Worm (Caenorhabditis elegans) whole organism, early embryonic: Measurements from ENCODE around the gene irld-48.
A peak's percentile ranks its signal among the peaks of the same experiment; 100 is the strongest.

Experiments
- B0310.2 ChIP-seq: sonication (generic microtip); optimal IDR thresholded peaks from 2 replicates; lab custom pipeline; 2016; ENCODE audit warnings: mild to moderate bottlenecking, missing genetic modification characterization, missing compliant biosample characterization
- F13C5.2 ChIP-seq: sonication (generic microtip); optimal IDR thresholded peaks from 2 replicates; lab custom pipeline; 2017; ENCODE audit warnings: mild to moderate bottlenecking, missing genetic modification characterization, inconsistent platforms, missing compliant biosample characterization
- aly-1 ChIP-seq: sonication (generic microtip); optimal IDR thresholded peaks from 2 replicates; lab custom pipeline; 2016; ENCODE audit warnings: missing genetic modification characterization, missing compliant biosample characterization
- ama-1 ChIP-seq: fragments of 150-350 bp; optimal IDR thresholded peaks from 2 replicates; lab custom pipeline; 2014
- ceh-13 ChIP-seq: fragments of 200-800 bp; sonication (Bioruptor generic); optimal IDR thresholded peaks from 2 replicates; lab custom pipeline; 2018; ENCODE audit warnings: mild to moderate bottlenecking, missing genetic modification characterization, missing compliant biosample characterization
- ceh-36 ChIP-seq: sonication (generic microtip); optimal IDR thresholded peaks from 2 replicates; lab custom pipeline; 2016; ENCODE audit warnings: missing genetic modification characterization, inconsistent platforms, missing compliant biosample characterization
- ets-7 ChIP-seq: sonication (generic microtip); optimal IDR thresholded peaks from 2 replicates; lab custom pipeline; 2016; ENCODE audit warnings: missing genotype, missing genetic modification characterization, missing compliant biosample characterization
- flt-1 ChIP-seq: fragments of 200-800 bp; sonication (Bioruptor generic); IDR thresholded peaks from 2 replicates; pipeline ENCODE4 v1.3.6; 2022; ENCODE audit warnings: missing genetic modification characterization, missing compliant biosample characterization
- hmbx-1 ChIP-seq: sonication (generic microtip); optimal IDR thresholded peaks from 2 replicates; lab custom pipeline; 2016; ENCODE audit warnings: mild to moderate bottlenecking, missing genetic modification characterization, missing compliant biosample characterization
- hmg-4 ChIP-seq: fragments of 200-800 bp; sonication (Bioruptor generic); optimal IDR thresholded peaks from 2 replicates; lab custom pipeline; 2018; ENCODE audit warnings: mild to moderate bottlenecking, missing genetic modification characterization, missing compliant biosample characterization
- hnd-1 ChIP-seq: sonication (generic microtip); optimal IDR thresholded peaks from 2 replicates; lab custom pipeline; 2016; ENCODE audit warnings: missing genetic modification characterization, missing compliant biosample characterization
- pes-1 ChIP-seq: fragments of 200-800 bp; sonication (Bioruptor generic); IDR thresholded peaks from 2 replicates; pipeline ENCODE4 v1.3.6; 2022; ENCODE audit warnings: missing genetic modification reagents, missing genetic modification characterization, missing compliant biosample characterization
- scrt-1 ChIP-seq: fragments of 200-800 bp; sonication (Bioruptor generic); IDR thresholded peaks from 2 replicates; pipeline ENCODE4 v1.3.6; 2022; ENCODE audit warnings: missing genetic modification characterization, missing compliant biosample characterization
- sea-1 ChIP-seq: fragments of 200-800 bp; sonication (Bioruptor generic); conservative IDR thresholded peaks from 2 replicates; pipeline ENCODE4 v1.3.6; 2022; ENCODE audit warnings: missing genetic modification characterization, missing compliant biosample characterization
- tbx-11 ChIP-seq: fragments of 200-800 bp; sonication (Bioruptor generic); IDR thresholded peaks from 2 replicates; pipeline ENCODE4 v1.3.6; 2022; ENCODE audit warnings: missing genetic modification characterization, missing compliant biosample characterization
- tbx-37 ChIP-seq: fragments of 200-800 bp; sonication (Bioruptor generic); conservative IDR thresholded peaks from 2 replicates; pipeline ENCODE4 v1.3.6; 2022; ENCODE audit warnings: missing genetic modification reagents, missing genetic modification characterization, missing compliant biosample characterization
- tra-4 ChIP-seq: sonication (generic microtip); optimal IDR thresholded peaks from 2 replicates; lab custom pipeline; 2017; ENCODE audit warnings: missing genetic modification characterization, missing compliant biosample characterization

Gene irld-48

DNA sequence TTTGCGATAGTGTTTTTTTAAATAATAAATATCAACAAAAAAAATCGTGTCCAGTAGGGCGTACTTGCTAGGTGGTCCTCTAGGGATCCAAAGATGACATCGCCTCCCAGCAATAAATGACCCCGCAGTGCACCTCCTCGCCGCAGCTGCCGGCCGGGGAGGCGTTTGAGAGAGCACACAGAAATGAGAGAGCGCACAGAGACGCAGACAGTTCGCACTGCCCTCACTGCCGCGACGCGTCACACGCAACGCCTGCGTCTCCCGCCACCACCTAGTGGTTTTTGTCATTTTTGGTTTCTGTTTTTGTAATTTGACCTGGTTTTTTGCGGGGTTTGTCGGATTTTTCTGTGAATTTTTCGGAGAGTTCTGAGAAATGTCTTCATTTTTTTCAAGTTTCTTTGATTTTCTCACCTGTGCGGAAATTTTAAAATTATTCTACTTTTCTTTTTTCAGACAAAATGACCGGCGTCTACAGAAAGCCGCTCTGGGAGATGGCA is 32.0 kb downstream of the irld-48 start, which contains the start of gene lido-7:
TSS of gene lido-7 (plus strand) at position 447 of the 497 bp plus-strand sequence.
- no peak for TF ChIP-seq hnd-1
- no peak for TF ChIP-seq aly-1 (tag; lab: Kevin White, UChicago)
- no peak for TF ChIP-seq hmg-4 (GFP tag; lab: Kevin White, UChicago)
- TF ChIP-seq ets-7, result no peak
- TF ChIP-seq ama-1, result no peak
- no peak for TF ChIP-seq ceh-36 (tag; lab: Kevin White, UChicago)
- no peak for TF ChIP-seq F13C5.2 (tag; lab: Kevin White, UChicago)
- no peak for TF ChIP-seq flt-1
- no peak for TF ChIP-seq scrt-1 (GFP tag; lab: Robert Waterston, UW)
- TF ChIP-seq B0310.2, result no peak
- TF ChIP-seq pes-1 (GFP tag; lab: Robert Waterston, UW), result no peak
- no peak for TF ChIP-seq tbx-11
- no peak for TF ChIP-seq tbx-37
- no peak for TF ChIP-seq sea-1 (GFP tag; lab: Robert Waterston, UW)
- no peak for TF ChIP-seq ceh-13

DNA sequence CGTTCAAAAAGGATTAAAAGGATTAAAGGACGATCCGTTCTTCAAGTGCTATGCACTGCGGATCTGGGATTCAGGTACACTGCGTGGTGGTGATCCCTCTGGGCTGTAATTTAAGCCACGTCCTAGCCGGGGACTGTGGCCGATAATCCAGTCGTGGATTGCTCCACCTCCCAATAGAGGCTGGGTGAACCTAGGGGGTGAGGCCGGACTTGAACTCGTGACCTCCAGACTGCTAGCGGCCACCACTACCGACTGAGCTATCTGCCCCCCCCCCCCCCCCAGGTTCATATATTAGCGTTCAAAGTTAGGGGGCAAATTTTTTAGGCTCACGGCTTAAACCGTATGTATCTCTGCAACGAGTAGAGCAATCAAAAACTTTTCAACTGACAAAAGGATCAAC is 33.2 kb downstream of the irld-48 start:
- TF ChIP-seq ceh-36 (tag; lab: Kevin White, UChicago), result peak; percentile 39

DNA sequence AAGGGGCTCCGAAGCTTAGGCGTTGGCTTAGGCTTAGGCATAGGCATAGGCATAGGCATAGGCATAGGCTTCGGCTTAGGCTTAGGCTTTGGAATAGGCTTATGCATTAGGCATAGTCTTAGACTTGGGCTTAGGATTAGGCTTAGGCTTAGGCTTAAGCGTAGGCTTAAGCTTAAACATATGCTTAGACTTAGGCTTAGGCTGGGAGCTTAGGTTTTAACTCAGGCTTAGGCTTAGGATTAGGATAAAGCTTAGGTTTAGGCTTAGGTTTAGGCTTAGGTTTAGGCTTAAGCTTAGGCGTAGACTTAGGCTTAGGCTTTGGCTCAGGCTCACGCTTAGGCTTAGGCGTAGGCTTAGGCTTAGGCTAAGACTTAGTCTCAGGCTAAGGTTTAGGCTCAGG is 34.2 kb downstream of the irld-48 start:
- TF ChIP-seq ceh-36 (tag; lab: Kevin White, UChicago) (peak; percentile 87), tbx-11 (no peak), flt-1 (no peak)

DNA sequence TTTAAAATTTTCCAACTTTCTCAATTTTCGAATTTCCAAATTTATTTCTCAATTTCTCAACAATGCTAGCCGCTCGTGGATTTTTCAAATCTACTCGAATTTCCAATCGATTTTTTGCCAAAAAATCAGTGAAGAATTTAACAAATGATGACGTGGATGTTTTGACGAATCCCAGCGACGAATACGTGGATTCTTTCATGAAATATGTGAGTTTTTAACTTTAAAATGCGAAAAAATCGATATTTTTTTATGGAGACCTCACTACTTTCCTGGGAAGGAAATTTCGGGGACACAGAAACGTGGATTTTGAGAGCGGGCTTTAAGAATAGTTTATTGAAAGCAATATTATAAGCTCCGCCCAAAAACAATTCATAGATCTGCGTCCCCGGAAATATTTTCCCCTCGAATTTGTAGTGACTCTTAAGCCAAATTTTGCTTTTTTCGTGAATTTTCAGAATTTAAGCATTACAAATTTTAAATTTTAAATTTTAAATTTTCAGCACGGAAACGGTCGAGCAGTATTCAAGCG is 35.8 kb downstream of the irld-48 start, which contains the start of gene K08A2.2:
TSS of gene K08A2.2 (plus strand) at position 51 of the 529 bp plus-strand sequence.
- TF ChIP-seq pes-1 (GFP tag; lab: Robert Waterston, UW) (peak; percentile 62), ceh-36 (tag; lab: Kevin White, UChicago) (no peak)

DNA sequence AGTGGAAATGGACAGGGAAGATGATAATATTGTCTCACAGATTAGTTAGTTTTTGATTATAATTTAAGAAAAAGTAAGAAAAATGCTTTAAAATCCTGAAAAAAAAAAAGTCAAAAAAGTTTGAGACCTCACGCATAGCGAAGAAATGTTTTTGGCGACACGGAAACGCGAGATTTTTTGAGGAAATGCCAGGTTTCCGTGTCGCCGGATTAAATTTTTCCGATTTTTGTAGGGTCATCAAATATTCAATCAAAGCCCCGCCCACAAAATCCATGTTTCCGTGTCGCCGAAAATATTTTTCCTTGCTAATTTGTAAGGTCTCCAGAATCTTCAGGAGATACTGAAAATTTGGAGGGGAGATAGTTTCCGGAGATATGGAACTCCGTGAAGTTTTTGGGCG is 36.4 kb downstream of the irld-48 start:
- TF ChIP-seq flt-1 (no peak), sea-1 (GFP tag; lab: Robert Waterston, UW) (no peak), tbx-11 (no peak)

DNA sequence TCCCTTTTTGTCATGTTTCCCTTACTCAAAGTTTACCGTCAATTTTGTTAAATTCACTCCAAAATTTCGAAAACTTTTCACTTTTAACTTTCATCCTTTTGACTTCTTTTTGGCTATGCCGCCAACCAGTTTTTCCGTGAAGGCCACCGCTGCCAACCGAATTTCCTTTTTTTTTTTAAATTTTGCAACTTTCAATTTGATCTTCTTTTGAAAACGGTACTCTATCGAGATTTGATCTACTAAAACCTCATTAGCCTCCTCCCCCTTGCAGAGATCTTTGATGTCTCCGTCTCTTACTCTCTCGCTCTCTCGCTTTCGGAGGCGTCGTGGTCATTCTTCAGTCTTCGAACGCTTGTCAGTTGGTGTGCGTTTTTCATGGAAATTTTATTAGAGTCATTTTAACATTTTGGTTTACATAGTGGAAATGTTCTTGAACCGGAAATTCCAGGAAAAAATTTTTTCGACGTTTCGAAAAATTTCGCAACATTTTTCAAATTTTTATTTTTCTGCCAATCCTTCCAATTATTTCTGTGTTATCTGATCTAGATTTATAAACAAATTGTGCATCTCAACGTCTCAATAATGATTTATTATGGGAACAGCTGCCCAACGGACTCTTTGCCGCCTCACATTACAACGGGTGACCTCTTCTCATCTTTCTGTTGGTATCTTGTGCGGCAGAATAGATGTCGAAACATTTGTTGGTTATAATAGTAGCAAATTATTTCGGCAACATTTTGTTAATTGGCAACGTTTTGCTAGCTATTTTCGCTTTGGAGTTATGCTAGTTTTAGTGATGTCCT is 38.9 kb downstream of the irld-48 start:
- no peak for TF ChIP-seq aly-1 (tag; lab: Kevin White, UChicago)
- no peak for TF ChIP-seq hmg-4 (GFP tag; lab: Kevin White, UChicago)
- no peak for TF ChIP-seq B0310.2
- no peak for TF ChIP-seq scrt-1 (GFP tag; lab: Robert Waterston, UW)
- no peak for TF ChIP-seq ceh-36 (tag; lab: Kevin White, UChicago)
- no peak for TF ChIP-seq flt-1
- no peak for TF ChIP-seq ets-7
- TF ChIP-seq F13C5.2 (tag; lab: Kevin White, UChicago), result no peak
- TF ChIP-seq sea-1 (GFP tag; lab: Robert Waterston, UW), result no peak
- no peak for TF ChIP-seq hmbx-1 (tag; lab: Kevin White, UChicago)
- TF ChIP-seq tbx-11, result no peak
- no peak for TF ChIP-seq tbx-37
- no peak for TF ChIP-seq ceh-13
- TF ChIP-seq pes-1 (GFP tag; lab: Robert Waterston, UW), result no peak
- TF ChIP-seq ama-1, result no peak
- TF ChIP-seq tra-4 (tag; lab: Kevin White, UChicago), result no peak
- no peak for TF ChIP-seq hnd-1

DNA sequence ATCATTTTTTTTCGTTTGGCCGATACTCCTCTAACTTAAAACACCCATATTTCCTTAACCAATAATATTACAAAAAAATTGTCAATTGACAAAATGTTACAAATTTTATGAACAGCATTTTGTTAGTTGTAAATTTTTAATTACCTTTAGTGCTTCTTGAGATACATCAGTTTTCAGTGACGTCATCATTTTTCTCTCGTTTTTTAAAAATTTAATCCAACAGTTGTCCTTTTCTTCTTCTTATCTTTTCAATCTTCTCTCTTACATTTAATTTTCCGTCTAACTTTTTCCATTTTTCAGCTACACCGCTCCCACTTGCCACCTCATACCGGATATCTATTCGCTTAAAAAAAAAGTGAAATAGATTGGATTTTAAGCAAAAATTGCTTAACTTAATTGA is 40.9 kb downstream of the irld-48 start, which contains the start of gene lido-8:
TSS of gene lido-8 (plus strand) at position 301 of the 400 bp plus-strand sequence.
- TF ChIP-seq flt-1 (no peak), pes-1 (GFP tag; lab: Robert Waterston, UW) (no peak), tbx-37 (no peak), scrt-1 (GFP tag; lab: Robert Waterston, UW) (no peak), ets-7 (no peak), sea-1 (GFP tag; lab: Robert Waterston, UW) (no peak), F13C5.2 (tag; lab: Kevin White, UChicago) (no peak), ama-1 (no peak), hmg-4 (GFP tag; lab: Kevin White, UChicago) (no peak), hnd-1 (no peak), ceh-36 (tag; lab: Kevin White, UChicago) (no peak), tbx-11 (no peak), ceh-13 (no peak), tra-4 (tag; lab: Kevin White, UChicago) (no peak), B0310.2 (no peak), hmbx-1 (tag; lab: Kevin White, UChicago) (no peak), aly-1 (tag; lab: Kevin White, UChicago) (no peak)

DNA sequence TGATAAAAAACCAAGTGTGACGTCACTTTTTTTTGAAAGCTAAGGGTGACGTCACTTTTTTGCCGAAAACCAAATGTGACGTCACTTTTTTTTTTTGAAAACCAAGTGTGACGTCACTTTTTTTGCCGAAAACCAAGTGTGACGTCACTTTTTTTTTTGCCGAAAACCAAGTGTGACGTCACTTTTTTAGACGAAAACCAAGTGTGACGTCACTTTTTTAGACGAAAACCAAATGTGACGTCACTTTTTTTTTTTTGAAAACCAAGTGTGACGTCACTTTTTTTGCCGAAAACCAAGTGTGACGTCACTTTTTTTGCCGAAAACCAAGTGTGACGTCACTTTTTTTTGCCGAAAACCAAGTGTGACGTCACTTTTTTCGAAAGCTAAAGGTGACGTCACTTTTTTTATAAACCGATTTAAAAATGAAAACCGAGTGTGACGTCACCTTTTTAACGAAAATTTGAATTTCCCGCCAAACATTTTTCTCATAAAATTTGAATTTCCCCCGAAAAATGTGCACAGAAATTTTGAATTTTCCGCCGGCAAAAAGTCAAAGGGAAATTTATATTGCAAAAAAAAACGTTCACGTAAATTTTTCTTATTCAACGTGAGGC is 42.1 kb downstream of the irld-48 start:
- TF ChIP-seq hnd-1 (no peak), ceh-36 (tag; lab: Kevin White, UChicago) (no peak), B0310.2 (no peak), ets-7 (no peak), hmbx-1 (tag; lab: Kevin White, UChicago) (no peak), hmg-4 (GFP tag; lab: Kevin White, UChicago) (no peak), tra-4 (tag; lab: Kevin White, UChicago) (no peak), F13C5.2 (tag; lab: Kevin White, UChicago) (no peak), sea-1 (GFP tag; lab: Robert Waterston, UW) (no peak), ceh-13 (no peak), tbx-37 (no peak), ama-1 (no peak), flt-1 (no peak), tbx-11 (no peak), scrt-1 (GFP tag; lab: Robert Waterston, UW) (no peak)
